Fruit fly (Drosophila melanogaster) whole organism, prepupa: ENCODE measurements around the gene CG34303.
A peak's percentile ranks its signal among the peaks of the same experiment; 100 is the strongest.

Experiments used
- Blimp-1 ChIP-seq: fragments of 200-800 bp; sonication (Bioruptor generic); optimal IDR thresholded peaks from 3 replicates; lab custom pipeline; 2017; ENCODE audit warnings: missing biosample characterization, missing genetic modification characterization, mild to moderate bottlenecking, moderate library complexity, missing genetic modification reagents
- CG10631 ChIP-seq: fragments of 200-800 bp; sonication (Bioruptor generic); optimal IDR thresholded peaks from 2 replicates; lab custom pipeline; 2016; ENCODE audit warnings: missing biosample characterization, missing genetic modification characterization
- CG11294 ChIP-seq: fragments of 200-800 bp; sonication (Bioruptor generic); IDR thresholded peaks from 2 replicates; pipeline ENCODE4 v1.3.6; 2022; ENCODE audit warnings: missing biosample characterization, missing genetic modification characterization
- CG11762 ChIP-seq: fragments of 200-800 bp; sonication (Bioruptor generic); optimal IDR thresholded peaks from 3 replicates; lab custom pipeline; 2016; ENCODE audit warnings: missing biosample characterization, missing genetic modification characterization; ENCODE audit not compliant: insufficient read depth
- CG1621 ChIP-seq: fragments of 200-800 bp; sonication (Bioruptor generic); optimal IDR thresholded peaks from 3 replicates; lab custom pipeline; 2018; ENCODE audit warnings: missing biosample characterization, mild to moderate bottlenecking, missing genetic modification characterization
- CG16779 ChIP-seq: fragments of 200-800 bp; sonication (Bioruptor generic); optimal IDR thresholded peaks from 3 replicates; lab custom pipeline; 2017; ENCODE audit warnings: missing biosample characterization, mild to moderate bottlenecking, missing genetic modification characterization
- CG3032 ChIP-seq: fragments of 200-800 bp; optimal IDR thresholded peaks from 2 replicates; lab custom pipeline; 2019; ENCODE audit warnings: missing biosample characterization, mild to moderate bottlenecking, missing genetic modification characterization, moderate library complexity
- CG31627 ChIP-seq: fragments of 200-800 bp; sonication (Bioruptor generic); optimal IDR thresholded peaks from 3 replicates; lab custom pipeline; 2016; ENCODE audit warnings: missing biosample characterization, missing genetic modification characterization
- CG32006 ChIP-seq: fragments of 200-800 bp; sonication (Bioruptor generic); optimal IDR thresholded peaks from 3 replicates; lab custom pipeline; 2017; ENCODE audit warnings: missing biosample characterization, mild to moderate bottlenecking, missing genetic modification characterization
- CG34406 ChIP-seq: fragments of 200-800 bp; sonication (Bioruptor generic); optimal IDR thresholded peaks from 3 replicates; lab custom pipeline; 2016; ENCODE audit warnings: missing biosample characterization, missing genetic modification characterization
- CG3919 ChIP-seq: fragments of 200-800 bp; sonication (Bioruptor generic); optimal IDR thresholded peaks from 3 replicates; lab custom pipeline; 2016; ENCODE audit warnings: missing biosample characterization, missing genetic modification characterization
- CG4318 ChIP-seq: fragments of 200-800 bp; sonication (Bioruptor generic); optimal IDR thresholded peaks from 3 replicates; lab custom pipeline; 2017; ENCODE audit warnings: missing biosample characterization, mild to moderate bottlenecking, missing genetic modification characterization
- CG6163 ChIP-seq: fragments of 200-800 bp; sonication (Bioruptor generic); IDR thresholded peaks from 3 replicates; pipeline ENCODE4 v1.3.6; 2022; ENCODE audit warnings: missing biosample characterization, missing genetic modification characterization
- CG6276 ChIP-seq: fragments of 200-800 bp; sonication (Bioruptor generic); optimal IDR thresholded peaks from 2 replicates; lab custom pipeline; 2017; ENCODE audit warnings: missing biosample characterization, mild to moderate bottlenecking, missing genetic modification characterization
- CG6792 ChIP-seq: fragments of 200-800 bp; sonication (Bioruptor generic); optimal IDR thresholded peaks from 3 replicates; lab custom pipeline; 2016; ENCODE audit warnings: missing biosample characterization, missing genetic modification characterization
- CG7368 ChIP-seq: fragments of 200-800 bp; sonication (Bioruptor generic); optimal IDR thresholded peaks from 3 replicates; lab custom pipeline; 2016; ENCODE audit warnings: missing biosample characterization, missing genetic modification characterization
- CG8119 ChIP-seq: fragments of 200-800 bp; sonication (Bioruptor generic); IDR thresholded peaks from 3 replicates; pipeline ENCODE4 v1.3.6; 2022; ENCODE audit warnings: missing biosample characterization, missing genetic modification characterization
- CG8319 ChIP-seq: fragments of 200-800 bp; sonication (Bioruptor generic); optimal IDR thresholded peaks from 3 replicates; lab custom pipeline; 2016; ENCODE audit warnings: missing biosample characterization, missing genetic modification characterization
- CG8632 ChIP-seq: fragments of 200-800 bp; sonication (Bioruptor generic); optimal IDR thresholded peaks from 3 replicates; lab custom pipeline; 2016; ENCODE audit warnings: missing biosample characterization, missing genetic modification characterization
- CG9139 ChIP-seq: fragments of 200-800 bp; sonication (Bioruptor generic); optimal IDR thresholded peaks from 3 replicates; lab custom pipeline; 2017; ENCODE audit warnings: missing biosample characterization, mild to moderate bottlenecking, missing genetic modification characterization
- Eip75B ChIP-seq: fragments of 200-800 bp; sonication (Bioruptor generic); optimal IDR thresholded peaks from 3 replicates; lab custom pipeline; 2016; ENCODE audit warnings: missing biosample characterization, missing genetic modification characterization
- Eip78C ChIP-seq: fragments of 200-800 bp; sonication (Bioruptor generic); peaks from one replicate; lab custom pipeline; 2016; ENCODE audit warnings: missing biosample characterization, missing genetic modification characterization
- Eip93F ChIP-seq: fragments of 200-800 bp; sonication (Bioruptor generic); optimal IDR thresholded peaks from 2 replicates; lab custom pipeline; 2016; ENCODE audit warnings: missing biosample characterization, mild to moderate bottlenecking, missing genetic modification characterization
- Ets21C ChIP-seq: fragments of 200-800 bp; sonication (Bioruptor generic); optimal IDR thresholded peaks from 3 replicates; lab custom pipeline; 2016; ENCODE audit warnings: missing biosample characterization, missing genetic modification characterization
- Ets96B ChIP-seq: fragments of 200-800 bp; optimal IDR thresholded peaks from 2 replicates; lab custom pipeline; 2019; ENCODE audit warnings: missing biosample characterization, mild to moderate bottlenecking, missing genetic modification characterization, moderate library complexity
- Hr38 ChIP-seq: sonication (Bioruptor generic); optimal IDR thresholded peaks from 2 replicates; lab custom pipeline; 2016; ENCODE audit warnings: missing biosample characterization, missing genetic modification characterization
- Hr39 ChIP-seq: fragments of 200-800 bp; sonication (Bioruptor generic); optimal IDR thresholded peaks from 2 replicates; lab custom pipeline; 2016; ENCODE audit warnings: missing biosample characterization, missing genetic modification characterization
- Hr4 ChIP-seq: fragments of 200-800 bp; sonication (Bioruptor generic); optimal IDR thresholded peaks from 3 replicates; lab custom pipeline; 2016; ENCODE audit warnings: missing biosample characterization, missing genetic modification characterization
- Met ChIP-seq: fragments of 200-800 bp; sonication (Bioruptor generic); optimal IDR thresholded peaks from 3 replicates; lab custom pipeline; 2016; ENCODE audit warnings: missing biosample characterization, missing genetic modification characterization
- OdsH ChIP-seq: fragments of 200-800 bp; sonication (Bioruptor generic); optimal IDR thresholded peaks from 3 replicates; lab custom pipeline; 2016; ENCODE audit warnings: missing biosample characterization, missing genetic modification characterization
- Sox102F ChIP-seq: fragments of 200-800 bp; sonication (Bioruptor generic); optimal IDR thresholded peaks from 2 replicates; lab custom pipeline; 2016; ENCODE audit warnings: missing biosample characterization, mild to moderate bottlenecking, missing genetic modification characterization
- Sox14 ChIP-seq: fragments of 200-800 bp; sonication (Bioruptor generic); optimal IDR thresholded peaks from 3 replicates; lab custom pipeline; 2016; ENCODE audit warnings: missing biosample characterization, missing genetic modification characterization
- achi ChIP-seq: fragments of 200-800 bp; sonication (Bioruptor generic); optimal IDR thresholded peaks from 3 replicates; lab custom pipeline; 2016; ENCODE audit warnings: missing biosample characterization, missing genetic modification characterization
- acj6 ChIP-seq: fragments of 200-800 bp; sonication (Bioruptor generic); optimal IDR thresholded peaks from 3 replicates; lab custom pipeline; 2016; ENCODE audit warnings: missing biosample characterization, missing genetic modification characterization
- dsx ChIP-seq: fragments of 200-800 bp; optimal IDR thresholded peaks from 3 replicates; lab custom pipeline; 2019; ENCODE audit warnings: missing biosample characterization, mild to moderate bottlenecking, missing genetic modification characterization, moderate library complexity; ENCODE audit not compliant: poor library complexity, severe bottlenecking
- esn ChIP-seq: fragments of 200-800 bp; sonication (Bioruptor generic); optimal IDR thresholded peaks from 2 replicates; lab custom pipeline; 2016; ENCODE audit warnings: missing biosample characterization, mild to moderate bottlenecking, missing genetic modification characterization, moderate library complexity
- fd59A ChIP-seq: fragments of 200-800 bp; sonication (Bioruptor generic); optimal IDR thresholded peaks from 2 replicates; lab custom pipeline; 2017; ENCODE audit warnings: missing biosample characterization, mild to moderate bottlenecking, missing genetic modification characterization, missing genetic modification reagents
- fd85E ChIP-seq: fragments of 200-800 bp; sonication (Bioruptor generic); optimal IDR thresholded peaks from 3 replicates; lab custom pipeline; 2016; ENCODE audit warnings: missing biosample characterization, missing genetic modification characterization
- lz ChIP-seq: fragments of 200-800 bp; sonication (Bioruptor generic); optimal IDR thresholded peaks from 3 replicates; lab custom pipeline; 2016; ENCODE audit warnings: missing biosample characterization, missing genetic modification characterization
- net ChIP-seq: fragments of 200-800 bp; sonication (Bioruptor generic); optimal IDR thresholded peaks from 3 replicates; lab custom pipeline; 2016; ENCODE audit warnings: missing biosample characterization, missing genetic modification characterization
- salr ChIP-seq, 2 experiments: fragments of 200-800 bp; sonication (Bioruptor generic); optimal IDR thresholded peaks; 3 replicates each; lab custom pipeline; 2016 to 2018; ENCODE audit warnings: missing biosample characterization in 2 of 2, missing genetic modification characterization in 2 of 2, mild to moderate bottlenecking in 1 of 2
- spab ChIP-seq: fragments of 200-800 bp; sonication (Bioruptor generic); optimal IDR thresholded peaks from 2 replicates; lab custom pipeline; 2017; ENCODE audit warnings: missing biosample characterization, mild to moderate bottlenecking, missing genetic modification characterization, missing genetic modification reagents
- ss ChIP-seq, 2 experiments: fragments of 200-800 bp; sonication (Bioruptor generic); optimal IDR thresholded peaks; 2 replicates in 1 of 2; 3 replicates in 1 of 2; lab custom pipeline; 2017 to 2018; ENCODE audit warnings: mild to moderate bottlenecking in 2 of 2, missing biosample characterization in 2 of 2, missing genetic modification characterization in 2 of 2, moderate library complexity in 1 of 2
- svp ChIP-seq: fragments of 200-800 bp; sonication (Bioruptor generic); peaks from one replicate; lab custom pipeline; 2016; ENCODE audit warnings: missing biosample characterization, missing genetic modification characterization
- topi ChIP-seq: fragments of 200-800 bp; sonication (Bioruptor generic); optimal IDR thresholded peaks from 3 replicates; lab custom pipeline; 2016; ENCODE audit warnings: missing biosample characterization, missing genetic modification characterization
- vri ChIP-seq: fragments of 200-800 bp; sonication (Bioruptor generic); optimal IDR thresholded peaks from 3 replicates; lab custom pipeline; 2016; ENCODE audit warnings: missing biosample characterization, mild to moderate bottlenecking, missing genetic modification characterization

Gene CG34303

DNA sequence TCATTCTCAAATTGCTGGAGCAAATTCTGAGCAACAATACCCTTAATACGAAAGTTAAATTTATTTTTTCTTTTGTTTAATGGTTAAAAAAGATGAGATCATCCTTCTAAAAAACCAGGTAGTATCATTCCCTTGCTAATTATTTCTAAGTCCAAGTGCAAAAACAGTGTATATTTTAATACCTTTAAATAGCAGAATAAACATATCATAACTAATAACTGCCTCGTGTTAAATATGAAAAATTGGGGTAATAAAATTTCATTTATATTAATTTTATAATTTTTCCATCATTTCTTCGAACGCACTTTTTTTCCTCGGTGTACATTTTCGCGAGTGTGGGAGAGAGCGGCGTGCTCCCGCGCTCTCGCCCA, 39.9 kb downstream of the CG34303 start (continued):
- TF ChIP-seq CG4318 (GFP tag; lab: Kevin White, UChicago) (peak; percentile 15), Eip78C (peak; percentile 70), OdsH (GFP tag; lab: Kevin White, UChicago) (peak; percentile 35), fd85E (GFP tag; lab: Kevin White, UChicago) (no peak), salr (GFP tag; optimal IDR thresholded peaks at IDR 0.05; lab: Kevin White, UChicago) (peak in 1 of 2 experiments; percentile 40), CG8319 (GFP tag; lab: Kevin White, UChicago) (no peak), achi (GFP tag; lab: Kevin White, UChicago) (no peak), CG3919 (peak; percentile 26)

DNA sequence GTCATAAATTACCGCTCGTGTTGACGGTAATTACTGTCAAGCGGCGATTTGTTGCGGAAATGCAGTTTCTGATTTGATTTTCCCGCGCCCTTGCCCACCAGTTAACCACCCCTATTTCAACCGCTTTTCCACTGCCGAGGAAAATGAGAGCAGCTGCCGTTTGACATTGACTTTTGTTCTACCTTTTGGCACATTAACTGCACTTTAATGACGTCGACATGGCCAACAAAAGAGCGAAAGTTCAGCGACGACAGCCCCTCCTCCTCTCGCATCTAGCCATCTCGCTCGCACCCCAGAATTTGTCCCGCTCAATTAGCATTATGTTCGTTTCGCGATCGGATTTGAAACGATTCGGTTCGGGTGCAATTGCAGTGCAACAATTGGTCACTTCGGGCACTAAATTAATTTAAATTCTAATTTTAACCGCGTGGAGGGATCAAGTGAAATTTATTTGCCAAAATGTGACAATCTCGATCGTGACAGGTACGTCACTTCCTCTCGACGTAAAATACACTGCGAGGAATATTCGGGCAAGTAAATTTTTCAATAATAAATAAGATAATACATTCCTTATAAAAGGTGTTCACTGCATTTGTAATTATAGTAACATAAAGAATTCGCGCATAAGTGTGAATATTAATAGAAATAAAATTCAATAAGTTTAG, 40.4 kb downstream of the CG34303 start:
- no peak for TF ChIP-seq Sox14 (GFP tag; lab: Kevin White, UChicago)
- TF ChIP-seq CG7368, result no peak
- TF ChIP-seq Hr39 (GFP tag; lab: Kevin White, UChicago), result peak; percentile 23
- TF ChIP-seq, all 60 proteins: peak for 1

DNA sequence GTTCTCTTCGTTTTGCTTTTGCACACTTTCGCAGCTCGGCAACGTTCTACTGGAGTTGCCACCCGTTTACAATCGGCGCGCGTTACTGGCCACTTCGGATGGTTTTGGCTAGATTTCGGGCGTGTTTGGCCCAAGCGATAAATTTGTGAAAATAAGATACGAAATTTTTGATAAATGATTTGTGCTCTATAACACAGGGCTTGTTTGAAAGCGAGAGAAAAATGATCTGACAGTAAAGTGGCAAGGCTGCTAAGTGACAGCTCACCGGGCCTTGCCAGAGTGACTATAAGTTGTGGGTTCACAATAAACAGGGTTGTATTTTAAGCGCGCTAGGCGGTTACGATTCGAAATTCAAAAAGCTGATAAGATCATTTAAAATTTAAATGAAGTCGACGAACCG, 41.7 kb downstream of the CG34303 start, which contains the start of gene Fmr1:
TSS of gene Fmr1 (minus strand) at position 184 of the 400 bp plus-strand sequence.
- TF ChIP-seq dsx (GFP tag; lab: Kevin White, UChicago), result no peak
- TF ChIP-seq CG10631 (GFP tag; lab: Kevin White, UChicago), result no peak
- TF ChIP-seq Ets21C (GFP tag; lab: Kevin White, UChicago), result peak; percentile 8
- TF ChIP-seq ss (GFP tag; optimal IDR thresholded peaks at IDR 0.05; lab: Kevin White, UChicago), result no peak
- TF ChIP-seq Eip78C, result peak; percentile 20
- TF ChIP-seq achi (GFP tag; lab: Kevin White, UChicago), result peak; percentile 100
- no peak for TF ChIP-seq net (GFP tag; lab: Kevin White, UChicago)
- TF ChIP-seq Hr38 (GFP tag; lab: Kevin White, UChicago), result no peak
- peak; percentile 38 for TF ChIP-seq CG31627 (GFP tag; lab: Kevin White, UChicago)
- TF ChIP-seq Blimp-1, result no peak
- no peak for TF ChIP-seq CG16779
- TF ChIP-seq CG7368, result peak; percentile 18
- TF ChIP-seq vri (GFP tag; lab: Kevin White, UChicago), result no peak
- TF ChIP-seq acj6 (GFP tag; lab: Kevin White, UChicago), result peak; percentile 12
- no peak; the same call in 1 of the 2 replicates for TF ChIP-seq CG11294 (GFP tag; lab: Robert Waterston, UW)
- TF ChIP-seq CG34406 (GFP tag; lab: Kevin White, UChicago), result no peak
- no peak for TF ChIP-seq CG6276 (GFP tag; lab: Kevin White, UChicago)
- TF ChIP-seq CG6792 (GFP tag; lab: Kevin White, UChicago), result no peak
- peak; percentile 22 for TF ChIP-seq CG3919
- no peak for TF ChIP-seq svp (GFP tag; lab: Kevin White, UChicago)
- TF ChIP-seq CG32006 (GFP tag; lab: Kevin White, UChicago), result no peak
- TF ChIP-seq fd59A (GFP tag; lab: Kevin White, UChicago), result no peak
- no peak for TF ChIP-seq OdsH (GFP tag; lab: Kevin White, UChicago)
- TF ChIP-seq Hr39 (GFP tag; lab: Kevin White, UChicago), result no peak
- peak; percentile 2 for TF ChIP-seq topi (GFP tag; lab: Kevin White, UChicago)
- TF ChIP-seq CG3032 (tag; lab: Kevin White, UChicago), result peak; percentile 32
- TF ChIP-seq Eip93F (GFP tag; lab: Kevin White, UChicago), result no peak
- TF ChIP-seq CG6163 (GFP tag; lab: Robert Waterston, UW), result no peak
- no peak for TF ChIP-seq Ets96B
- TF ChIP-seq salr (GFP tag; optimal IDR thresholded peaks at IDR 0.05; lab: Kevin White, UChicago), result no peak
- peak; percentile 15 for TF ChIP-seq Eip75B (GFP tag; lab: Kevin White, UChicago)
- no peak for TF ChIP-seq CG4318 (GFP tag; lab: Kevin White, UChicago)
- TF ChIP-seq Hr4 (GFP tag; lab: Kevin White, UChicago), result peak; percentile 35
- TF ChIP-seq CG1621 (tag; lab: Kevin White, UChicago), result no peak
- no peak for TF ChIP-seq CG11762 (GFP tag; lab: Kevin White, UChicago)
- TF ChIP-seq CG8632 (GFP tag; lab: Kevin White, UChicago), result no peak
- no peak for TF ChIP-seq CG8119 (GFP tag; lab: Robert Waterston, UW)
- peak; percentile 15 for TF ChIP-seq esn (GFP tag; lab: Kevin White, UChicago)
- TF ChIP-seq spab (GFP tag; lab: Kevin White, UChicago), result no peak
- TF ChIP-seq CG8319 (GFP tag; lab: Kevin White, UChicago), result no peak
- TF ChIP-seq Met (GFP tag; lab: Kevin White, UChicago), result no peak
- TF ChIP-seq CG9139 (GFP tag; lab: Kevin White, UChicago), result no peak
- no peak for TF ChIP-seq Sox102F
- peak; percentile 35 for TF ChIP-seq lz
- no peak for TF ChIP-seq fd85E (GFP tag; lab: Kevin White, UChicago)
